Worm (Caenorhabditis elegans) whole organism, early embryonic: Measurements from ENCODE around the gene gro-1.

ENCODE experiments used
- B0310.2 ChIP-seq: sonication (generic microtip); optimal IDR thresholded peaks from 2 replicates; lab custom pipeline; 2016; ENCODE audit warnings: mild to moderate bottlenecking, missing genetic modification characterization, missing compliant biosample characterization
- F13C5.2 ChIP-seq: sonication (generic microtip); optimal IDR thresholded peaks from 2 replicates; lab custom pipeline; 2017; ENCODE audit warnings: mild to moderate bottlenecking, missing genetic modification characterization, inconsistent platforms, missing compliant biosample characterization
- ama-1 ChIP-seq: fragments of 150-350 bp; optimal IDR thresholded peaks from 2 replicates; lab custom pipeline; 2014
- ceh-13 ChIP-seq: fragments of 200-800 bp; sonication (Bioruptor generic); optimal IDR thresholded peaks from 2 replicates; lab custom pipeline; 2018; ENCODE audit warnings: mild to moderate bottlenecking, missing genetic modification characterization, missing compliant biosample characterization
- ceh-36 ChIP-seq: sonication (generic microtip); optimal IDR thresholded peaks from 2 replicates; lab custom pipeline; 2016; ENCODE audit warnings: missing genetic modification characterization, inconsistent platforms, missing compliant biosample characterization
- flt-1 ChIP-seq: fragments of 200-800 bp; sonication (Bioruptor generic); IDR thresholded peaks from 2 replicates; pipeline ENCODE4 v1.3.6; 2022; ENCODE audit warnings: missing genetic modification characterization, missing compliant biosample characterization
- hmbx-1 ChIP-seq: sonication (generic microtip); optimal IDR thresholded peaks from 2 replicates; lab custom pipeline; 2016; ENCODE audit warnings: mild to moderate bottlenecking, missing genetic modification characterization, missing compliant biosample characterization
- hmg-4 ChIP-seq: fragments of 200-800 bp; sonication (Bioruptor generic); optimal IDR thresholded peaks from 2 replicates; lab custom pipeline; 2018; ENCODE audit warnings: mild to moderate bottlenecking, missing genetic modification characterization, missing compliant biosample characterization
- pes-1 ChIP-seq: fragments of 200-800 bp; sonication (Bioruptor generic); IDR thresholded peaks from 2 replicates; pipeline ENCODE4 v1.3.6; 2022; ENCODE audit warnings: missing genetic modification reagents, missing genetic modification characterization, missing compliant biosample characterization
- scrt-1 ChIP-seq: fragments of 200-800 bp; sonication (Bioruptor generic); IDR thresholded peaks from 2 replicates; pipeline ENCODE4 v1.3.6; 2022; ENCODE audit warnings: missing genetic modification characterization, missing compliant biosample characterization
- sea-1 ChIP-seq: fragments of 200-800 bp; sonication (Bioruptor generic); conservative IDR thresholded peaks from 2 replicates; pipeline ENCODE4 v1.3.6; 2022; ENCODE audit warnings: missing genetic modification characterization, missing compliant biosample characterization
- tbx-11 ChIP-seq: fragments of 200-800 bp; sonication (Bioruptor generic); IDR thresholded peaks from 2 replicates; pipeline ENCODE4 v1.3.6; 2022; ENCODE audit warnings: missing genetic modification characterization, missing compliant biosample characterization
- tbx-37 ChIP-seq: fragments of 200-800 bp; sonication (Bioruptor generic); conservative IDR thresholded peaks from 2 replicates; pipeline ENCODE4 v1.3.6; 2022; ENCODE audit warnings: missing genetic modification reagents, missing genetic modification characterization, missing compliant biosample characterization
- tra-4 ChIP-seq: sonication (generic microtip); optimal IDR thresholded peaks from 2 replicates; lab custom pipeline; 2017; ENCODE audit warnings: missing genetic modification characterization, missing compliant biosample characterization

DNA sequence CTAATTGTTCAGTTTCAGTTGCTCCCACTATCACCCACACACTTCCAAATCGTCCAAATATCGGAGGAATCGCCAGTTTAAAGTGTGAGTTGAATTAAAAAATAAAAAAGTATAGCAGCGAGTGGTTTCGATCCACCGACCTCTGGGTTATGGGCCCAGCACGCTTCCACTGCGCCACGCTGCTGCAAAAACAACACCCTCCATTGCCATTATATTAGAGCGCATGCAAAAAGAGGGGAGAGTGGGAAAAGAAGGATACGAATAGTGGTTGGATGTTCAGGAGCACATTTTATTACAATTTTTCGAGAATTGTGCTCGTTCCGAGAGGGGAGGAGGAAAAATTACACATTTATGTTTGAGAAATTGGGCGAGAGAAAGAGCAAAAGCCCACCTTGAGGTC lies 30.0 kb downstream of the gro-1 start:
- TF ChIP-seq ceh-13 (GFP tag; lab: Kevin White, UChicago) (peak; percentile 61), tra-4 (peak; percentile 80), flt-1 (GFP tag; lab: Robert Waterston, UW) (peak; percentile 95), B0310.2 (tag; lab: Kevin White, UChicago) (peak; percentile 90), hmbx-1 (tag; lab: Kevin White, UChicago) (peak; percentile 47), F13C5.2 (tag; lab: Kevin White, UChicago) (peak; percentile 79), sea-1 (peak; percentile 94), ama-1 (lab: Kevin White, UChicago) (no peak), tbx-11 (GFP tag; lab: Robert Waterston, UW) (peak; percentile 93), scrt-1 (peak; percentile 94), hmg-4 (peak; percentile 97), ceh-36 (tag; lab: Kevin White, UChicago) (peak; percentile 90), pes-1 (peak; percentile 95), tbx-37 (peak; percentile 93)
